Worm (Caenorhabditis elegans) whole organism, midembryonic: ENCODE results near the gene F54D10.4.

Experiments
- klf-2 ChIP-seq: fragments of 200-800 bp; sonication (Bioruptor generic); conservative IDR thresholded peaks from 2 replicates; pipeline ENCODE4 v1.3.6; 2022; ENCODE audit warnings: missing genetic modification reagents, missing genetic modification characterization, missing compliant biosample characterization
- ref-1 ChIP-seq: fragments of 200-800 bp; sonication (Bioruptor generic); conservative IDR thresholded peaks from 2 replicates; pipeline ENCODE4 v1.3.6; 2022; ENCODE audit warnings: missing genetic modification reagents, missing genetic modification characterization, missing compliant biosample characterization

DNA sequence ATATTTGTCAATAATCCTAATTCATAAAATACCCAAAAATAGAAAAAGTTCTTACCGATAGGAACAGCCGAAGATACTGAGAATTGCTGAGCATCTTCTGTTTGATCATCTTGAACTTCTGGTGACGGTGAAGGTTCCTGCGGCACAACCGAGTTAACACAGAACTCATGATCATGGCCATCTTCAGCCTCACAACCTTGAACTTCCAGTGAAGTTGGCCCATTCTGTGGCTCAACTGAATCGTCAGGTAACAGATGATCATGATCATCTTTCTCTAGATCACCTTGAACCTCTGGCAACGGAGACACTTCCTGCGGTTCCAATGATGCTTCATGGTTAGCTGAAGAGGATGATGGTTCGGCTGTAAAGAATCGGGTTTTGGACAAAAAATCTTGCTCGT, 35.2 kb downstream of the F54D10.4 start:
- TF ChIP-seq klf-2 (no peak), ref-1 (GFP tag; lab: Robert Waterston, UW) (no peak)
